Fruit fly (Drosophila melanogaster): ENCODE data around the gene CG7255.
A peak's percentile ranks its signal among the peaks of the same experiment; 100 is the strongest.

The CG7255 gene

dm6 chr3L:15261067-15261506, 43.0 kb upstream of the CG7255 start (continued):
- TF ChIP-seq CG15269 (tag; optimal IDR thresholded peaks at IDR 0.05) (peak; percentile 68), bcd (GFP tag; optimal IDR thresholded peaks at IDR 0.05) (peak; percentile 27), HLHmδ (GFP tag; optimal IDR thresholded peaks at IDR 0.05) (no peak), lmd (GFP tag; IDR thresholded peaks at IDR 0.05) (peak; percentile 48; the same call in 1 of the 2 replicates), prd (optimal IDR thresholded peaks at IDR 0.05) (no peak), prd (GFP tag; IDR thresholded peaks at IDR 0.05) (peak; percentile 81), Gug (GFP tag; IDR thresholded peaks at IDR 0.05) (no peak), Aef1 (GFP tag; IDR thresholded peaks at IDR 0.05) (no peak), Eip74EF (GFP tag; optimal IDR thresholded peaks at IDR 0.05) (peak in 1 of 2 experiments; percentile 65), stc (GFP tag; IDR thresholded peaks at IDR 0.05) (peak; percentile 28; the same call in 1 of the 2 replicates), CG10462 (GFP tag; optimal IDR thresholded peaks at IDR 0.05) (peak; percentile 62), Sox100B (GFP tag; optimal IDR thresholded peaks at IDR 0.05) (peak; percentile 64), Nf-YC (tag; optimal IDR thresholded peaks at IDR 0.05) (peak; percentile 10), CG18599 (GFP tag; optimal IDR thresholded peaks at IDR 0.05) (no peak), CG15601 (tag; optimal IDR thresholded peaks at IDR 0.05) (peak; percentile 84), peb (GFP tag; IDR thresholded peaks at IDR 0.05) (peak; percentile 31; the same call in 1 of the 2 replicates), Nf-YB (GFP tag; optimal IDR thresholded peaks at IDR 0.05) (peak; percentile 52), Ptx1 (GFP tag; IDR thresholded peaks at IDR 0.05) (peak; percentile 57; the same call in 1 of the 2 replicates), psq (GFP tag; optimal IDR thresholded peaks at IDR 0.05) (no peak), CG2889 (GFP tag; IDR thresholded peaks at IDR 0.05) (no peak), grau (tag; optimal IDR thresholded peaks at IDR 0.05) (peak; percentile 95), CG18262 (tag; optimal IDR thresholded peaks at IDR 0.05) (peak; percentile 85), nerfin-1 (tag; optimal IDR thresholded peaks at IDR 0.05) (peak; percentile 37), NfI (GFP tag; optimal IDR thresholded peaks at IDR 0.05) (peak; percentile 46), CG4617 (GFP tag; optimal IDR thresholded peaks at IDR 0.05; ENCODE audit: borderline replicate concordance) (no peak), trem (tag; optimal IDR thresholded peaks at IDR 0.05) (peak; percentile 16), Oaz (GFP tag; IDR thresholded peaks at IDR 0.05) (peak; percentile 45; the same call in 1 of the 2 replicates), slp2 (GFP tag; optimal IDR thresholded peaks at IDR 0.05) (no peak), CG10321 (GFP tag; IDR thresholded peaks at IDR 0.05) (no peak), BtbVII (GFP tag; optimal IDR thresholded peaks at IDR 0.05) (no peak), croc (GFP tag; conservative IDR thresholded peaks at IDR 0.05) (peak; percentile 43; the same call in 1 of the 3 replicates), HLH4C (GFP tag; IDR thresholded peaks at IDR 0.05; ENCODE audit: partially characterized antibody) (no peak), CG13775 (GFP tag; optimal IDR thresholded peaks at IDR 0.05) (peak; percentile 66), Ets97D (GFP tag; optimal IDR thresholded peaks at IDR 0.05) (no peak), Rx (GFP tag; IDR thresholded peaks at IDR 0.05) (no peak), CG7271 (tag; optimal IDR thresholded peaks at IDR 0.05) (no peak), Kr (GFP tag; optimal IDR thresholded peaks at IDR 0.05) (no peak), HmgZ (tag; optimal IDR thresholded peaks at IDR 0.05) (no peak), eve (GFP tag; optimal IDR thresholded peaks at IDR 0.05) (peak in 1 of 2 experiments; percentile 83), pros (GFP tag; optimal IDR thresholded peaks at IDR 0.05) (no peak), vfl (GFP tag; optimal IDR thresholded peaks at IDR 0.05) (no peak), CG3407 (GFP tag; optimal IDR thresholded peaks at IDR 0.05) (peak; percentile 55), dmrt99B (tag; optimal IDR thresholded peaks at IDR 0.05) (peak; percentile 71), btn (GFP tag; optimal IDR thresholded peaks at IDR 0.05) (no peak), CG4424 (GFP tag; optimal IDR thresholded peaks at IDR 0.05) (peak; percentile 47), jigr1 (GFP tag; IDR thresholded peaks at IDR 0.05) (peak; percentile 10; the same call in 1 of the 3 replicates), CG5245 (GFP tag; optimal IDR thresholded peaks at IDR 0.05) (no peak), phol (tag; optimal IDR thresholded peaks at IDR 0.05) (peak; percentile 59), CG32532 (GFP tag; IDR thresholded peaks at IDR 0.05) (no peak), CG10979 (tag; optimal IDR thresholded peaks at IDR 0.05) (peak; percentile 62)

All from whole organism, embryonic.